Fruit fly (Drosophila melanogaster) Kc167 (cell line): Measurements from ENCODE around the gene dpr9.

Source experiments
- Sin3A ChIP-seq: fragments of >200 bp; optimal IDR thresholded peaks from 2 replicates; lab custom pipeline; 2018; ENCODE audit warnings: missing external identifiers
- h ChIP-seq: fragments of >200 bp; optimal IDR thresholded peaks from 3 replicates; lab custom pipeline; 2018; ENCODE audit warnings: missing external identifiers
- psq ChIP-seq: fragments of >200 bp; optimal IDR thresholded peaks from 2 replicates; lab custom pipeline; 2017; ENCODE audit warnings: missing external identifiers

DNA sequence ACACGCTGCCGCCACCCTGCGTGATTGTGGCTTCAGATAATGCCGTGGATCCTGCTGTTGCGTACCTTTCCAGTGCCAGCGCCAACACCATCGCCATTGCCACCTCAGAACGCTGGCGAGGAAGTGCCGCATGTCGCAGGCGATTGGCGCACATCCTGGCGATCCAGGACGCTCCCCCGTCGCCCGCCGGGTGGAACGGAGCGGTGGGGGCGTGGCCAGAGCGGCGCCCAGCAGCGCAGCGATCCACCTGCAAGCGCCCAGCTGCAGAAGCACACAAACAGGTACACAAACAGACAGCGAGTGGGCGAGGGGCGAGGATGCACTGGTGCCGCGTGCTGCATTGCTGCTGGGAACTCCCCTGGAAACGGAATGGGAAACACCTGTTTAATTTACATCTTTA, 19.8 kb downstream of the dpr9 start:
- no peak for TF ChIP-seq psq (lab: Kevin White, UChicago)
- no peak for TF ChIP-seq Sin3A
- no peak for TF ChIP-seq h (lab: Kevin White, UChicago)
